Worm (Caenorhabditis elegans): ENCODE measurements around the gene srx-130.

The srx-130 gene

DNA sequence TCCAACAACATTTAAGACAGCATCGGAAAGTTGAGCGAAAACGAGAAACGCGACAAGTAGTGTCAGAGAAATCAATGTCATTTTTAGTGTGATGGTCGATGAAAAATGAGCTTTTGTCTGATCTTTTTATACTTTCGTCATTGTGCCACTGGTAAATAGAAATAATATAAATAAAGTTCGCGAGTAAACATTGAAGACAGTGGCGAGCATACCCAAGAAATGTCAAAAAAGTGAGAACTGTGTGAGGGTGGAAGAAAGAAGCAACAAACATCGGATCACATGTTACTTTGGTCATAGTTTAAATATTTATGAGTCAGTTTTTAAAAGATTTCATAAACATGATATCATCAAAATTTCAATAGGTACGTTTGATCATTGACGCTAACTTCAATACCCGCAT lies 11.1 kb downstream of the srx-130 start, which contains the start of gene ttr-21 (continued):
- TF ChIP-seq mxl-1 (tag; optimal IDR thresholded peaks at IDR 0.05), result no peak
- TF ChIP-seq rec-8 (tag; optimal IDR thresholded peaks at IDR 0.05), result no peak
- TF ChIP-seq zfh-2 (GFP tag; conservative IDR thresholded peaks at IDR 0.05), result no peak
- no peak for TF ChIP-seq mes-4 (tag; optimal IDR thresholded peaks at IDR 0.05)
- TF ChIP-seq aptf-3 (GFP tag; IDR thresholded peaks at IDR 0.05), result no peak

DNA sequence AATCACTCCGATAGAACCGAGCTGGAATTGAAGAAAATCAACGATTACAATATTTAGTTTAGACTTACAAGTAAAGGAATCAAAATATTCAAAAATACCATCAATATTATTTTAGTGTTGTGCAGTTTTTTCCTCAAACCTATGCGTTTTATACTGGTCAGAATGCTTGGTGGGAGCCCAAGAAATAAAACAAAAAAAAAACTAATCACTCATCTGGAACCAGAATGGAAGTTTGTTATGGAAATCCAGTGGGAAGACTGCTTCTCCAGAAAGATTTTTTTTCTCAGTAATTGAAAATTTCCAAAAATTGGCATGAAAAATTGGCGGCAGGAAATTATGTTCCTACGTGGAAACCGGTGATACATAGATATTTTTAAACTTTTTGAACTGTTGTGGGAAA lies 13.1 kb downstream of the srx-130 start, which contains the start of gene srx-134:
Gene srx-134, minus strand, starts transcription at position 101 of the 400 bp plus-strand sequence.
- TF ChIP-seq D2030.7 (GFP tag; IDR thresholded peaks at IDR 0.05) (no peak), lsl-1 (GFP tag; optimal IDR thresholded peaks at IDR 0.05) (no peak), madf-3 (GFP tag; IDR thresholded peaks at IDR 0.05) (no peak), fkh-3 (tag; optimal IDR thresholded peaks at IDR 0.05) (no peak), sdz-38 (tag; optimal IDR thresholded peaks at IDR 0.05) (no peak), B0261.1 (tag; optimal IDR thresholded peaks at IDR 0.05) (no peak), attf-5 (GFP tag; optimal IDR thresholded peaks at IDR 0.05) (no peak), K11D2.4 (GFP tag; IDR thresholded peaks at IDR 0.05) (no peak), F23B12.7 (tag; optimal IDR thresholded peaks at IDR 0.05; ENCODE audit: insufficient read depth) (no peak), egl-18 (GFP tag; IDR thresholded peaks at IDR 0.05) (no peak), F22D6.2 (tag; optimal IDR thresholded peaks at IDR 0.05) (no peak), ztf-6 (GFP tag; IDR thresholded peaks at IDR 0.05) (no peak), let-526 (GFP tag; IDR thresholded peaks at IDR 0.05) (no peak), snpc-1.1 (tag; optimal IDR thresholded peaks at IDR 0.05; ENCODE audit: insufficient read depth) (no peak)

DNA sequence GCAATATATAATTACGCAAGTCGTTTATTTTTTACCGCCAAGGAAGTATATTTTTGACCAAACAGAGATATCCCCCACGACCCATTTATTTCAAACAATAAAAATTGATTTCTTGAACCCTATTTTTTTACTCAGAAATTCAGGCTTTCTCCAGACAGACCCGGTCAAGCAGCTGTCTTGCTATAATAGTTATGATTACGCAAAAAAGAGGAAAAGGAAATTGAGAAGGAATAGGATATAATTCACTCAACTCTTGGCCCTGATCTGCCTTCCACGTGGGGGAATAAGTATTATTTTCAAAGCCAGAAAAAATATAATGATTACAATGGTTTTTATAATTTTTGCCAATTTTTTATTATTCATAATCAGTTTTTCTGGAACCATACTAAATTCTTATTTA lies 13.9 kb downstream of the srx-130 start, which contains the start of gene srx-136:
Gene srx-136, plus strand, starts transcription at position 301 of the 400 bp plus-strand sequence.
- TF ChIP-seq lin-26 (GFP tag; IDR thresholded peaks at IDR 0.05), result no peak
- TF ChIP-seq aptf-2 (GFP tag; conservative IDR thresholded peaks at IDR 0.05), result no peak
- no peak for TF ChIP-seq ztf-28 (GFP tag; IDR thresholded peaks at IDR 0.05)
- TF ChIP-seq nhr-90 (tag; optimal IDR thresholded peaks at IDR 0.05), result no peak
- TF ChIP-seq mes-4 (tag; optimal IDR thresholded peaks at IDR 0.05), result no peak
- TF ChIP-seq egrh-3 (GFP tag; IDR thresholded peaks at IDR 0.05), result no peak
- no peak for TF ChIP-seq repo-1 (tag; optimal IDR thresholded peaks at IDR 0.05)
- no peak for TF ChIP-seq madf-8 (GFP tag; conservative IDR thresholded peaks at IDR 0.05)
- TF ChIP-seq dpff-1 (tag; optimal IDR thresholded peaks at IDR 0.05), result no peak
- TF ChIP-seq ztf-18 (tag; optimal IDR thresholded peaks at IDR 0.05), result no peak
- TF ChIP-seq dpl-1 (GFP tag; optimal IDR thresholded peaks at IDR 0.05), result no peak
- no peak for TF ChIP-seq D2030.7 (GFP tag; IDR thresholded peaks at IDR 0.05)
- TF ChIP-seq ztf-22 (GFP tag; optimal IDR thresholded peaks at IDR 0.05), result no peak
- no peak for TF ChIP-seq sea-2 (GFP tag; IDR thresholded peaks at IDR 0.05)

DNA sequence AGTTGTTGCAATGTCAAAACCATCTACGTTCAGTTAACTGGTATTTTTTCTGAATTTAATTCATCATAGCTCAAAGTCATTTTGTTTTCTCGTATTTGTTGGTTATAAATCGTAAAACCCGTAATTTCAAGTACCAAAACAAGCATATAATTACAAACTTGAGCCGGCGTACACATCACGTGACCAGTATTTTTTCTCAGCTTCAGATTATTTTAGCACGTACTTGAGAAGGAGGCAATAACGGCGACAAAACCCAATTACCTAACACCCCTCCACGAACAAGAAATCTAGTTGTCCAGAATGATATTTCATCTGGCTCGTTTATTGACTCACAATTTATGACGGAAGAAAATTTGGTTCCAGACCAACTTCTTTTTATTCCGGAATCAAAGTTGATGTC lies 15.7 kb downstream of the srx-130 start, which contains the start of gene srx-135:
Gene srx-135, plus strand, starts transcription at position 301 of the 400 bp plus-strand sequence.
- TF ChIP-seq zim-3 (tag; optimal IDR thresholded peaks at IDR 0.05), result no peak
- no peak for TF ChIP-seq Y79H2A.3 (GFP tag; conservative IDR thresholded peaks at IDR 0.05)
- no peak for TF ChIP-seq B0035.1 (tag; optimal IDR thresholded peaks at IDR 0.05)
- no peak for TF ChIP-seq K12H6.12 (tag; optimal IDR thresholded peaks at IDR 0.05)
